Fruit fly (Drosophila melanogaster): ENCODE measurements around the gene CG33080.

CG33080 gene

dm6 chrX:5677400-5678177 is 40.0 kb downstream of the CG33080 start (continued):
- TF ChIP-seq MBD-R2 (GFP tag; IDR thresholded peaks at IDR 0.05) (peak; percentile 59; the same call in 1 of the 2 replicates), gcm2 (GFP tag; optimal IDR thresholded peaks at IDR 0.05) (peak; percentile 74), CG2889 (GFP tag; IDR thresholded peaks at IDR 0.05) (no peak), stc (GFP tag; IDR thresholded peaks at IDR 0.05) (peak; percentile 86), sob (GFP tag; IDR thresholded peaks at IDR 0.05) (peak; percentile 92), CG3995 (GFP tag; optimal IDR thresholded peaks at IDR 0.05) (no peak), CG9437 (GFP tag; optimal IDR thresholded peaks at IDR 0.05) (peak; percentile 49), hb (GFP tag; IDR thresholded peaks at IDR 0.05; ENCODE audit: partially characterized antibody) (no peak), lilli (GFP tag; optimal IDR thresholded peaks at IDR 0.05) (peak; percentile 67), CG42726 (GFP tag; IDR thresholded peaks at IDR 0.05; ENCODE audit: partially characterized antibody) (no peak), trh (GFP tag; optimal IDR thresholded peaks at IDR 0.05) (peak; percentile 93), CG14014 (GFP tag; IDR thresholded peaks at IDR 0.05) (peak; percentile 92; the same call in 1 of the 2 replicates), ac (GFP tag; optimal IDR thresholded peaks at IDR 0.05) (peak; percentile 94), B-H1 (GFP tag; IDR thresholded peaks at IDR 0.05) (peak; percentile 84; the same call in 2 of the 3 replicates), CG11695 (GFP tag; IDR thresholded peaks at IDR 0.05) (peak; percentile 92), CG11560 (tag; IDR thresholded peaks at IDR 0.05) (no peak), caup (GFP tag; optimal IDR thresholded peaks at IDR 0.05; ENCODE audit: severe bottlenecking) (peak; percentile 97), pan (optimal IDR thresholded peaks at IDR 0.05) (no peak), pan (GFP tag; optimal IDR thresholded peaks at IDR 0.05 in 1 of 2, IDR thresholded peaks at IDR 0.05 in 1 of 2) (peak in 1 of 2 experiments; percentile 85), luna (GFP tag; optimal IDR thresholded peaks at IDR 0.05) (peak; percentile 32), CG12155 (GFP tag; optimal IDR thresholded peaks at IDR 0.05) (peak; percentile 47), vfl (GFP tag; optimal IDR thresholded peaks at IDR 0.05) (peak; percentile 36), vvl (GFP tag; IDR thresholded peaks at IDR 0.05) (peak; percentile 83), CG1832 (GFP tag; optimal IDR thresholded peaks at IDR 0.05) (no peak), nau (GFP tag; optimal IDR thresholded peaks at IDR 0.05) (peak; percentile 96), Sry-β (GFP tag; optimal IDR thresholded peaks at IDR 0.05) (peak; percentile 77), Hr51 (GFP tag; optimal IDR thresholded peaks at IDR 0.05) (peak; percentile 72 to 89), Chrac-16 (GFP tag; optimal IDR thresholded peaks at IDR 0.05) (peak; percentile 43), CG10321 (GFP tag; IDR thresholded peaks at IDR 0.05) (peak; percentile 79), ken (GFP tag; IDR thresholded peaks at IDR 0.05) (peak; percentile 84), gfzf (GFP tag; optimal IDR thresholded peaks at IDR 0.05) (peak; percentile 23), Usf (GFP tag; optimal IDR thresholded peaks at IDR 0.05) (peak; percentile 16), vnd (GFP tag; IDR thresholded peaks at IDR 0.05; ENCODE audit: partially characterized antibody) (no peak), D19B (GFP tag; optimal IDR thresholded peaks at IDR 0.05) (peak; percentile 52), CG17802 (tag; optimal IDR thresholded peaks at IDR 0.05) (peak; percentile 55), z (GFP tag; IDR thresholded peaks at IDR 0.05) (peak; percentile 74), dmrt99B (tag; optimal IDR thresholded peaks at IDR 0.05) (peak; percentile 89), HHEX (GFP tag; optimal IDR thresholded peaks at IDR 0.05) (peak; percentile 96), onecut (GFP tag; IDR thresholded peaks at IDR 0.05) (peak; percentile 93), B-H2 (GFP tag; optimal IDR thresholded peaks at IDR 0.05) (peak; percentile 93), Trl (optimal IDR thresholded peaks at IDR 0.05) (no peak), Trl (GFP tag; optimal IDR thresholded peaks at IDR 0.05) (peak; percentile 94), zfh2 (GFP tag; optimal IDR thresholded peaks at IDR 0.05) (no peak), Dll (GFP tag; IDR thresholded peaks at IDR 0.05; ENCODE audit: partially characterized antibody) (no peak), Dp (GFP tag; optimal IDR thresholded peaks at IDR 0.05) (peak; percentile 14), CG11456 (GFP tag; IDR thresholded peaks at IDR 0.05) (peak; percentile 91), fd102C (GFP tag; optimal IDR thresholded peaks at IDR 0.05) (peak; percentile 97), Rfx (GFP tag; IDR thresholded peaks at IDR 0.05) (peak; percentile 91), p53 (GFP tag; optimal IDR thresholded peaks at IDR 0.05) (peak; percentile 77)

Measured in whole organism, embryonic.